Worm (Caenorhabditis elegans) whole organism, young adult: ENCODE results near the gene C14A4.9.

Experiments used
- B0336.3 ChIP-seq: fragments of 200-800 bp; sonication (Bioruptor generic); IDR thresholded peaks from 2 replicates; pipeline ENCODE4 v1.3.6; 2022; ENCODE audit warnings: missing genetic modification characterization, missing compliant biosample characterization
- F33H1.4 ChIP-seq: fragments of 200-800 bp; sonication (Bioruptor generic); IDR thresholded peaks from 2 replicates; pipeline ENCODE4 v1.3.6; 2022; ENCODE audit warnings: missing genetic modification reagents, missing genetic modification characterization, missing compliant biosample characterization
- F37B4.10 ChIP-seq: fragments of 200-800 bp; sonication (Bioruptor generic); IDR thresholded peaks from 2 replicates; pipeline ENCODE4 v1.3.6; 2022; ENCODE audit warnings: missing genetic modification characterization, missing compliant biosample characterization
- F49E8.2 ChIP-seq: sonication (generic microtip); optimal IDR thresholded peaks from 3 replicates; lab custom pipeline; 2017; ENCODE audit warnings: missing genetic modification characterization, mild to moderate bottlenecking, missing compliant biosample characterization, antibody characterized with exemption, moderate library complexity; ENCODE audit not compliant: insufficient read depth
- K11D2.4 ChIP-seq: fragments of 200-800 bp; sonication (Bioruptor generic); IDR thresholded peaks from 2 replicates; pipeline ENCODE4 v1.3.6; 2022; ENCODE audit warnings: missing genetic modification reagents, missing genetic modification characterization, missing compliant biosample characterization
- Y53G8AR.9 ChIP-seq: fragments of 200-800 bp; sonication (Bioruptor generic); conservative IDR thresholded peaks from 2 replicates; pipeline ENCODE4 v1.3.6; 2022; ENCODE audit warnings: missing genetic modification reagents, missing genetic modification characterization, missing compliant biosample characterization
- Y56A3A.18 ChIP-seq: fragments of 200-800 bp; sonication (Bioruptor generic); IDR thresholded peaks from 2 replicates; pipeline ENCODE4 v1.3.6; 2022; ENCODE audit warnings: missing genetic modification reagents, missing genetic modification characterization, missing compliant biosample characterization
- Y95B8A.8 ChIP-seq: fragments of 200-800 bp; sonication (Bioruptor generic); IDR thresholded peaks from 2 replicates; pipeline ENCODE4 v1.3.6; 2022; ENCODE audit warnings: missing genetic modification reagents, missing genetic modification characterization, missing compliant biosample characterization
- ZK185.1 ChIP-seq: sonication (generic microtip); optimal IDR thresholded peaks from 2 replicates; lab custom pipeline; 2016; ENCODE audit warnings: mild to moderate bottlenecking, missing genetic modification characterization, missing compliant biosample characterization; ENCODE audit not compliant: poor library complexity, severe bottlenecking
- aptf-2 ChIP-seq: fragments of 200-800 bp; sonication (Bioruptor generic); conservative IDR thresholded peaks from 2 replicates; pipeline ENCODE4 v1.3.6; 2022; ENCODE audit warnings: missing genetic modification reagents, missing genetic modification characterization, missing compliant biosample characterization
- atf-7 ChIP-seq: sonication (generic microtip); optimal IDR thresholded peaks from 2 replicates; lab custom pipeline; 2017; ENCODE audit warnings: mild to moderate bottlenecking, missing genetic modification characterization, missing compliant biosample characterization
- attf-5 ChIP-seq: fragments of 200-800 bp; sonication (Bioruptor generic); optimal IDR thresholded peaks from 2 replicates; lab custom pipeline; 2018; ENCODE audit warnings: mild to moderate bottlenecking, missing genetic modification characterization, missing compliant biosample characterization
- ceh-40 ChIP-seq: fragments of 200-800 bp; sonication (Bioruptor generic); IDR thresholded peaks from 2 replicates; pipeline ENCODE4 v1.3.6; 2022; ENCODE audit warnings: missing genetic modification characterization, missing compliant biosample characterization
- ceh-58 ChIP-seq: fragments of 200-800 bp; sonication (Bioruptor generic); IDR thresholded peaks from 2 replicates; pipeline ENCODE4 v1.3.6; 2022; ENCODE audit warnings: missing genetic modification characterization, missing compliant biosample characterization
- chd-7 ChIP-seq: sonication (generic microtip); optimal IDR thresholded peaks from 2 replicates; lab custom pipeline; 2016; ENCODE audit warnings: mild to moderate bottlenecking, missing genetic modification characterization, moderate library complexity, missing compliant biosample characterization
- dox-1 ChIP-seq: fragments of 200-800 bp; sonication (Bioruptor generic); IDR thresholded peaks from 2 replicates; pipeline ENCODE4 v1.3.6; 2022; ENCODE audit warnings: missing genetic modification reagents, missing genetic modification characterization, missing compliant biosample characterization
- egl-18 ChIP-seq: fragments of 200-800 bp; sonication (Bioruptor generic); IDR thresholded peaks from 2 replicates; pipeline ENCODE4 v1.3.6; 2022; ENCODE audit warnings: missing genetic modification reagents, missing genetic modification characterization, missing compliant biosample characterization
- hmg-1.2 ChIP-seq: fragments of 200-800 bp; sonication (Bioruptor generic); IDR thresholded peaks from 2 replicates; pipeline ENCODE4 v1.3.6; 2022; ENCODE audit warnings: missing genetic modification reagents, missing genetic modification characterization, missing compliant biosample characterization
- hmg-20 ChIP-seq: fragments of 200-800 bp; sonication (Bioruptor generic); IDR thresholded peaks from 2 replicates; pipeline ENCODE4 v1.3.6; 2022; ENCODE audit warnings: missing genetic modification reagents, missing genetic modification characterization, missing compliant biosample characterization
- hsf-1 ChIP-seq: fragments of 200-800 bp; sonication (Bioruptor generic); IDR thresholded peaks from 2 replicates; pipeline ENCODE4 v1.3.6; 2022; ENCODE audit warnings: missing genetic modification reagents, missing genetic modification characterization, missing compliant biosample characterization
- let-607 ChIP-seq, 2 experiments: fragments of 200-800 bp in 1 of 2; sonication (Bioruptor generic) in 1 of 2; sonication (generic microtip) in 1 of 2; optimal IDR thresholded peaks; 2 replicates each; lab custom pipeline; 2016 to 2018; ENCODE audit warnings: mild to moderate bottlenecking in 2 of 2, missing compliant biosample characterization in 2 of 2, missing genetic modification characterization in 2 of 2, moderate library complexity in 2 of 2, missing genotype in 1 of 2
- lin-26 ChIP-seq: fragments of 200-800 bp; sonication (Bioruptor generic); IDR thresholded peaks from 2 replicates; pipeline ENCODE4 v1.3.6; 2022; ENCODE audit warnings: missing genetic modification reagents, missing genetic modification characterization, missing compliant biosample characterization
- lin-40 ChIP-seq: sonication (generic microtip); optimal IDR thresholded peaks from 2 replicates; lab custom pipeline; 2016; ENCODE audit warnings: missing genetic modification characterization, mild to moderate bottlenecking, missing compliant biosample characterization, missing genotype, missing genetic modification reagents
- lin-54 ChIP-seq: fragments of 200-800 bp; sonication (Bioruptor generic); optimal IDR thresholded peaks from 2 replicates; lab custom pipeline; 2018; ENCODE audit warnings: mild to moderate bottlenecking, missing genetic modification characterization, missing compliant biosample characterization
- mcd-1 ChIP-seq: fragments of 200-800 bp; sonication (Bioruptor generic); IDR thresholded peaks from 2 replicates; pipeline ENCODE4 v1.3.6; 2022; ENCODE audit warnings: missing genetic modification reagents, missing genetic modification characterization, missing compliant biosample characterization
- mel-28 ChIP-seq: sonication (generic microtip); optimal IDR thresholded peaks from 2 replicates; lab custom pipeline; 2016; ENCODE audit warnings: borderline replicate concordance, mild to moderate bottlenecking, missing genetic modification characterization, missing compliant biosample characterization
- nfya-1 ChIP-seq: sonication (generic microtip); optimal IDR thresholded peaks from 2 replicates; lab custom pipeline; 2017; ENCODE audit warnings: antibody characterized with exemption, missing compliant biosample characterization, missing genetic modification characterization, borderline replicate concordance; ENCODE audit not compliant: insufficient read depth
- nfyb-1 ChIP-seq: fragments of 200-800 bp; sonication (Bioruptor generic); IDR thresholded peaks from 2 replicates; pipeline ENCODE4 v1.3.6; 2022; ENCODE audit warnings: missing genetic modification reagents, missing genetic modification characterization, missing compliant biosample characterization
- nhr-179 ChIP-seq: sonication (generic microtip); optimal IDR thresholded peaks from 2 replicates; lab custom pipeline; 2016; ENCODE audit warnings: mild to moderate bottlenecking, missing genetic modification characterization, missing compliant biosample characterization
- nhr-80 ChIP-seq: sonication (generic microtip); optimal IDR thresholded peaks from 2 replicates; lab custom pipeline; 2016; ENCODE audit warnings: missing genetic modification characterization, missing compliant biosample characterization
- nhr-90 ChIP-seq: sonication (generic microtip); optimal IDR thresholded peaks from 2 replicates; lab custom pipeline; 2016; ENCODE audit warnings: missing genotype, mild to moderate bottlenecking, missing genetic modification characterization, missing compliant biosample characterization
- pbrm-1 ChIP-seq: fragments of 200-800 bp; sonication (Bioruptor generic); IDR thresholded peaks from 2 replicates; pipeline ENCODE4 v1.3.6; 2022; ENCODE audit warnings: missing genetic modification reagents, missing genetic modification characterization, missing compliant biosample characterization
- pha-4 ChIP-seq: fragments of 150-350 bp; sonication (generic microtip); optimal IDR thresholded peaks from 2 replicates; lab custom pipeline; 2014; ENCODE audit warnings: missing biosample characterization, missing genetic modification reagents, missing genetic modification characterization
- sea-2 ChIP-seq: fragments of 200-800 bp; sonication (Bioruptor generic); IDR thresholded peaks from 2 replicates; pipeline ENCODE4 v1.3.6; 2022; ENCODE audit warnings: missing genetic modification characterization, missing compliant biosample characterization
- snpc-3.4 ChIP-seq: sonication (generic microtip); optimal IDR thresholded peaks from 2 replicates; lab custom pipeline; 2017; ENCODE audit warnings: missing genetic modification characterization, mild to moderate bottlenecking, missing compliant biosample characterization, antibody characterized with exemption, moderate library complexity, missing genotype, missing genetic modification reagents
- tbp1 ChIP-seq: fragments of 200-800 bp; sonication (Bioruptor generic); optimal IDR thresholded peaks from 2 replicates; lab custom pipeline; 2018; ENCODE audit warnings: mild to moderate bottlenecking, missing genetic modification characterization, missing compliant biosample characterization
- tbx-9 ChIP-seq: sonication (generic microtip); optimal IDR thresholded peaks from 2 replicates; lab custom pipeline; 2016; ENCODE audit warnings: borderline replicate concordance, missing genetic modification characterization, inconsistent platforms, missing compliant biosample characterization
- zfh-2 ChIP-seq: fragments of 200-800 bp; sonication (Bioruptor generic); conservative IDR thresholded peaks from 2 replicates; pipeline ENCODE4 v1.3.6; 2022; ENCODE audit warnings: missing genetic modification reagents, missing genetic modification characterization, missing compliant biosample characterization
- ztf-18 ChIP-seq: sonication (generic microtip); optimal IDR thresholded peaks from 2 replicates; lab custom pipeline; 2016; ENCODE audit warnings: missing genotype, mild to moderate bottlenecking, missing genetic modification characterization, missing compliant biosample characterization
- ztf-26 ChIP-seq: sonication (generic microtip); optimal IDR thresholded peaks from 2 replicates; lab custom pipeline; 2017; ENCODE audit warnings: missing genetic modification characterization, missing compliant biosample characterization
- ztf-3 ChIP-seq: fragments of 200-800 bp; sonication (Bioruptor generic); optimal IDR thresholded peaks from 2 replicates; lab custom pipeline; 2018; ENCODE audit warnings: mild to moderate bottlenecking, missing genetic modification characterization, missing compliant biosample characterization

Gene C14A4.9

DNA sequence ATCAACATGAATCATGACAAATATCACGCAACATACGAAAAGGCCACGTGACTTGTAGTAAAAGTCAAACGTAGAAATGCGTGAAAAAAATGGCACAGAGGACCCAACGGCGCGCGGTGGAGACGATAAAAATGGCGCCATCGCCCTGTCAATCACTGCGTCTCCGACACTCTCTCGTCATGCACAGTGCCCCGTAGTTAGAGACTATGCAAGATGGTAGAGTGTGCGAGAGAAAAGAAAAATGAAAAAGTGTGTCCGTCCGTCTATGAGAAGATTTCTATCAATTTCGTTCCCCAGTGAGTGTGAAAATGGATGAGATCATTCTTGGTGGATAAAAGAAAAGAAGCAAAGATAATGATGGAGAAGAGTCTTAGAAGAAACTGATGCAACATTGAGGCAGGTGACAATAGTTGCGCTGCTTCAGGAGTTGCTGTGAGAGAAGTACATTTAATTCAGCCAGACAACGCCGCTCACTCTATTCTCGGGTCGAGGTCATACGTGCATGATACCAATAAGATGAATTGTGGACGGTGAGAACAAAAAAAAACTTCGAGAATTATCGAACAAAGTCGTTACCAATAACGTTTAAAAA, 43.6 kb upstream of the C14A4.9 start (continued):
- TF ChIP-seq nhr-80 = peak; percentile 72
- peak; percentile 51 for TF ChIP-seq pha-4 (tag; lab: Kevin White, UChicago)
- no peak for TF ChIP-seq snpc-3.4 (tag; lab: Kevin White, UChicago)
- TF ChIP-seq hsf-1 = peak; percentile 64
- TF ChIP-seq nfyb-1 (GFP tag; lab: Robert Waterston, UW) = peak; percentile 67; the same call in 1 of the 2 replicates
- TF ChIP-seq lin-40 = peak; percentile 15
- TF ChIP-seq hmg-1.2 (GFP tag; lab: Robert Waterston, UW) = peak; percentile 52; the same call in 1 of the 2 replicates
- TF ChIP-seq egl-18 (GFP tag; lab: Robert Waterston, UW) = no peak
- TF ChIP-seq Y56A3A.18 (GFP tag; lab: Robert Waterston, UW) = 0 out of 2 replicates have a peak, but pooled peaks have one; percentile 9
- peak; percentile 66 for TF ChIP-seq zfh-2
- 0 out of 2 replicates have a peak, but pooled peaks have one; percentile 36 for TF ChIP-seq Y95B8A.8 (GFP tag; lab: Robert Waterston, UW)
- TF ChIP-seq F37B4.10 (GFP tag; lab: Robert Waterston, UW) = no peak
- TF ChIP-seq B0336.3 (GFP tag; lab: Robert Waterston, UW) = peak; percentile 73
- TF ChIP-seq ceh-40 (GFP tag; lab: Robert Waterston, UW) = no peak
- TF ChIP-seq pbrm-1 (GFP tag; lab: Robert Waterston, UW) = peak; percentile 8; the same call in 1 of the 2 replicates
- 0 out of 2 replicates have a peak, but pooled peaks have one; percentile 37 for TF ChIP-seq lin-26 (GFP tag; lab: Robert Waterston, UW)
- TF ChIP-seq let-607 (tag; optimal IDR thresholded peaks at IDR 0.05; lab: Kevin White, UChicago) = peak in 1 of 2 experiments; percentile 19
- TF ChIP-seq ZK185.1 (tag; lab: Kevin White, UChicago) = no peak
- TF ChIP-seq attf-5 (GFP tag; lab: Kevin White, UChicago) = peak; percentile 36
- no peak for TF ChIP-seq hmg-20 (GFP tag; lab: Robert Waterston, UW)
- TF ChIP-seq atf-7 (tag; lab: Kevin White, UChicago) = peak; percentile 30
- peak; percentile 65 for TF ChIP-seq ztf-3 (GFP tag; lab: Kevin White, UChicago)
- TF ChIP-seq chd-7 (tag; lab: Kevin White, UChicago) = peak; percentile 80
- TF ChIP-seq dox-1 (GFP tag; lab: Robert Waterston, UW) = peak; percentile 72; the same call in 1 of the 2 replicates
- peak; percentile 84 for TF ChIP-seq ztf-26 (tag; lab: Kevin White, UChicago)
- no peak for TF ChIP-seq ztf-18 (tag; lab: Kevin White, UChicago)
- TF ChIP-seq mel-28 (tag; lab: Kevin White, UChicago) = no peak
- peak; percentile 17; the same call in 1 of the 2 replicates for TF ChIP-seq K11D2.4 (GFP tag; lab: Robert Waterston, UW)
- peak; percentile 7; the same call in 1 of the 2 replicates for TF ChIP-seq F33H1.4 (GFP tag; lab: Robert Waterston, UW)
- peak; percentile 55 for TF ChIP-seq tbp1 (GFP tag; lab: Kevin White, UChicago)
- TF ChIP-seq nhr-179 (tag; lab: Kevin White, UChicago) = no peak
- peak; percentile 55 for TF ChIP-seq nhr-90 (tag; lab: Kevin White, UChicago)
- peak; percentile 7 for TF ChIP-seq lin-54 (GFP tag; lab: Kevin White, UChicago)
- TF ChIP-seq tbx-9 = no peak
- peak; percentile 53 for TF ChIP-seq mcd-1 (GFP tag; lab: Robert Waterston, UW)
- TF ChIP-seq aptf-2 (GFP tag; lab: Robert Waterston, UW) = 0 out of 2 replicates have a peak, but pooled peaks have one; percentile 38
- no peak for TF ChIP-seq nfya-1 (tag; lab: Kevin White, UChicago)
- no peak for TF ChIP-seq sea-2 (GFP tag; lab: Robert Waterston, UW)
- TF ChIP-seq F49E8.2 (tag; lab: Kevin White, UChicago) = no peak
- no peak for TF ChIP-seq ceh-58
- peak; percentile 48; the same call in 1 of the 2 replicates for TF ChIP-seq Y53G8AR.9 (GFP tag; lab: Robert Waterston, UW)
